Worm (Caenorhabditis elegans): Measurements from ENCODE around the gene F44E7.3.

F44E7.3 gene

ce11 chrV:5739438-5739837, 32.3 kb upstream of the F44E7.3 start:
- TF ChIP-seq dmd-8 (GFP tag; IDR thresholded peaks at IDR 0.05) (no peak), unc-62 (GFP tag; optimal IDR thresholded peaks at IDR 0.05 in 1 of 2) (peak in 1 of 2 experiments; percentile 67), unc-62 (tag; optimal IDR thresholded peaks at IDR 0.05) (no peak)

- no peak for TF ChIP-seq nhr-42 (GFP tag; IDR thresholded peaks at IDR 0.05)
- no peak for TF ChIP-seq F44E2.7 (GFP tag; IDR thresholded peaks at IDR 0.05)
- TF ChIP-seq zfp-2 (tag; optimal IDR thresholded peaks at IDR 0.05) = no peak
- TF ChIP-seq php-3 (GFP tag; IDR thresholded peaks at IDR 0.05) = no peak
- no peak for TF ChIP-seq daf-12 (tag; optimal IDR thresholded peaks at IDR 0.05)
- TF ChIP-seq nhr-28 (tag; optimal IDR thresholded peaks at IDR 0.05) = no peak
- no peak for TF ChIP-seq arid-1 (GFP tag; conservative IDR thresholded peaks at IDR 0.05)
- no peak for TF ChIP-seq daf-16 (GFP tag; optimal IDR thresholded peaks at IDR 0.05)
- no peak for TF ChIP-seq daf-16 (tag; optimal IDR thresholded peaks at IDR 0.05)
- no peak for TF ChIP-seq mxl-2 (GFP tag; conservative IDR thresholded peaks at IDR 0.05)
- no peak for TF ChIP-seq nhr-10 (tag; optimal IDR thresholded peaks at IDR 0.05)
- no peak for TF ChIP-seq dmd-6 (GFP tag; IDR thresholded peaks at IDR 0.05)
- TF ChIP-seq rbr-2 (tag; optimal IDR thresholded peaks at IDR 0.05) = no peak
- no peak for TF ChIP-seq ceh-82 (tag; optimal IDR thresholded peaks at IDR 0.05)
- TF ChIP-seq hlh-11 (tag; optimal IDR thresholded peaks at IDR 0.05) = no peak
- no peak for TF ChIP-seq hmg-1.1 (GFP tag; IDR thresholded peaks at IDR 0.05)
- no peak for TF ChIP-seq D1046.2 (GFP tag; IDR thresholded peaks at IDR 0.05)
- TF ChIP-seq aly-2 (tag; optimal IDR thresholded peaks at IDR 0.05) = no peak
- TF ChIP-seq ceh-62 (tag; optimal IDR thresholded peaks at IDR 0.05) = no peak
Observed at ce11 chrV:5741237-5741636, 30.5 kb upstream of the F44E7.3 start.

- TF ChIP-seq unc-62 (GFP tag; optimal IDR thresholded peaks at IDR 0.05 in 1 of 2) (peak in 1 of 2 experiments; percentile 33), unc-62 (tag; optimal IDR thresholded peaks at IDR 0.05) (no peak), hif-1 (tag; optimal IDR thresholded peaks at IDR 0.05) (no peak), zip-11 (GFP tag; IDR thresholded peaks at IDR 0.05) (no peak)
Observed at ce11 chrV:5746237-5746636, 25.5 kb upstream of the F44E7.3 start.

- no peak for TF ChIP-seq hif-1 (tag; optimal IDR thresholded peaks at IDR 0.05)
- TF ChIP-seq F10B5.3 (tag; optimal IDR thresholded peaks at IDR 0.05) = no peak
- no peak for TF ChIP-seq egl-27 (tag; optimal IDR thresholded peaks at IDR 0.05)
- TF ChIP-seq daf-12 (tag; optimal IDR thresholded peaks at IDR 0.05) = no peak
- TF ChIP-seq pqm-1 (tag; optimal IDR thresholded peaks at IDR 0.05) = peak; percentile 6
- peak; percentile 44 for TF ChIP-seq nhr-28 (tag; optimal IDR thresholded peaks at IDR 0.05)
- no peak for TF ChIP-seq sdz-12 (GFP tag; optimal IDR thresholded peaks at IDR 0.05)
- TF ChIP-seq lin-13 (GFP tag; optimal IDR thresholded peaks at IDR 0.05) = no peak
- no peak for TF ChIP-seq mxl-3 (GFP tag; optimal IDR thresholded peaks at IDR 0.05)
- TF ChIP-seq madf-5 (GFP tag; IDR thresholded peaks at IDR 0.05) = no peak
- TF ChIP-seq set-16 (GFP tag; IDR thresholded peaks at IDR 0.05) = no peak
- TF ChIP-seq Y48G9A.11 (GFP tag; IDR thresholded peaks at IDR 0.05) = no peak
Observed at ce11 chrV:5747519-5747918, 24.2 kb upstream of the F44E7.3 start, which contains the start of gene acds-10. TSS of gene acds-10 (plus strand) at chrV:5747819.

- no peak for TF ChIP-seq nhr-111 (GFP tag; optimal IDR thresholded peaks at IDR 0.05)
- no peak for TF ChIP-seq nhr-25 (tag; optimal IDR thresholded peaks at IDR 0.05; ENCODE audit: borderline replicate concordance, insufficient read depth)
- no peak for TF ChIP-seq saeg-2 (GFP tag; IDR thresholded peaks at IDR 0.05)
- no peak for TF ChIP-seq lir-3 (tag; optimal IDR thresholded peaks at IDR 0.05)
- no peak for TF ChIP-seq unc-130 (GFP tag; optimal IDR thresholded peaks at IDR 0.05)
- TF ChIP-seq nhr-102 (tag; optimal IDR thresholded peaks at IDR 0.05) = no peak
- TF ChIP-seq hlh-11 (tag; optimal IDR thresholded peaks at IDR 0.05) = no peak
- no peak for TF ChIP-seq nhr-48 (tag; optimal IDR thresholded peaks at IDR 0.05)
- TF ChIP-seq cey-2 (tag; optimal IDR thresholded peaks at IDR 0.05; ENCODE audit: borderline replicate concordance, insufficient read depth) = no peak
- TF ChIP-seq zag-1 (tag; optimal IDR thresholded peaks at IDR 0.05) = no peak
- TF ChIP-seq pha-4 (GFP tag; IDR thresholded peaks at IDR 0.05) = no peak
- no peak for TF ChIP-seq pha-4 (tag; optimal IDR thresholded peaks at IDR 0.05)
- TF ChIP-seq fkh-10 (GFP tag; optimal IDR thresholded peaks at IDR 0.05) = no peak
- no peak for TF ChIP-seq hmg-1.1 (GFP tag; IDR thresholded peaks at IDR 0.05)
- TF ChIP-seq nhr-10 (tag; optimal IDR thresholded peaks at IDR 0.05) = no peak
- TF ChIP-seq ceh-20 (GFP tag; IDR thresholded peaks at IDR 0.05) = no peak
- no peak for TF ChIP-seq R02D3.7 (tag; optimal IDR thresholded peaks at IDR 0.05)
Observed at ce11 chrV:5753432-5753831, 18.3 kb upstream of the F44E7.3 start, which contains the start of gene pgph-1. TSS of gene pgph-1 (minus strand) at chrV:5753532.

Data from whole organism, L4 larva.